Fruit fly (Drosophila melanogaster) whole organism, wandering third instar larva: ENCODE data around the gene orb2.

ENCODE experiments used
- CG9705 ChIP-seq: fragments of 200-800 bp; sonication (Bioruptor generic); optimal IDR thresholded peaks from 2 replicates; lab custom pipeline; 2018; ENCODE audit warnings: missing biosample characterization, mild to moderate bottlenecking, missing genetic modification characterization
- CrebA ChIP-seq: fragments of 200-800 bp; sonication (Bioruptor generic); optimal IDR thresholded peaks from 2 replicates; lab custom pipeline; 2016; ENCODE audit warnings: missing biosample characterization, mild to moderate bottlenecking, missing genetic modification characterization, borderline replicate concordance
- Myc ChIP-seq: fragments of >200 bp; optimal IDR thresholded peaks from 2 replicates; lab custom pipeline; 2017
- OdsH ChIP-seq: fragments of 200-800 bp; sonication (Bioruptor generic); optimal IDR thresholded peaks from 2 replicates; lab custom pipeline; 2016; ENCODE audit warnings: missing biosample characterization, mild to moderate bottlenecking, missing genetic modification characterization
- Sp1 ChIP-seq: fragments of 200-800 bp; sonication (Bioruptor generic); optimal IDR thresholded peaks from 3 replicates; lab custom pipeline; 2019; ENCODE audit warnings: missing biosample characterization, mild to moderate bottlenecking, missing genetic modification characterization, moderate library complexity
- Vsx2 ChIP-seq: fragments of 200-300, 225-300 bp; sonication (Bioruptor generic); optimal IDR thresholded peaks from 2 replicates; lab custom pipeline; 2018; ENCODE audit warnings: missing biosample characterization, missing genetic modification characterization; ENCODE audit not compliant: partially characterized antibody
- fru ChIP-seq: fragments of 200-800 bp; sonication (Bioruptor generic); optimal IDR thresholded peaks from 3 replicates; lab custom pipeline; 2016; ENCODE audit warnings: missing biosample characterization, mild to moderate bottlenecking, missing genetic modification characterization
- pan ChIP-seq: fragments of >200 bp; optimal IDR thresholded peaks from 2 replicates; lab custom pipeline; 2017
- psq ChIP-seq: fragments of 200-800 bp; sonication (Bioruptor generic); optimal IDR thresholded peaks from 3 replicates; lab custom pipeline; 2017; ENCODE audit warnings: missing biosample characterization, mild to moderate bottlenecking, missing genetic modification characterization, moderate library complexity
- tai ChIP-seq: sonication (Bioruptor generic); optimal IDR thresholded peaks from 2 replicates; lab custom pipeline; 2016; ENCODE audit warnings: missing biosample characterization, missing genetic modification characterization

DNA sequence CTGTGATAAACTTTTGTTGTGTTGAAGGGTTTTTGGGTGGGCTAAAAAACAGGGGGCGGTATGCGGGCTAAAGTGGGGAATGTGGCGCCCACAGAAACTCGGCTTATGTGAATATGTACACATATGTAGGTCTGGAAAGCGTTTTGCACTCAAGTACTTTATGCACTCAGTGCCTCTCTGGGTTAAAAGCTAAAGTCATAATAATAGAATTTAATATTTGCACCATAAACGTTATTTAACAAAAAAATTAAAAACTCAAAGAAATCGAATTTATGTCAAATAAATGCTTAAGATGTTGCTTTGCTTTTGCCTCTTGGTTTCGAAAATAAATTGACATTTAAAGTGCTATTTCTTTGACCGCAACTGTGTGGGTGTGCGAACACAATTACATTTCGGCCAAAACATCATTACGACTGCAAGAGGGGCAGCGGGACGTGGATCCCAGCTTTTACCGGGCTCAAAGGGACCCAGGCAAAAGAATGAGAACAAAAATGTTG is 29.8 kb downstream of the orb2 start:
- TF ChIP-seq psq (GFP tag; lab: Kevin White, UChicago) = no peak
- no peak for TF ChIP-seq Sp1
- TF ChIP-seq Myc = no peak
- TF ChIP-seq OdsH (GFP tag; lab: Kevin White, UChicago) = no peak
- TF ChIP-seq CG9705 = no peak
- no peak for TF ChIP-seq CrebA (GFP tag; lab: Kevin White, UChicago)
- no peak for TF ChIP-seq Vsx2
- peak; percentile 4 for TF ChIP-seq fru (GFP tag; lab: Kevin White, UChicago)
- no peak for TF ChIP-seq tai (GFP tag; lab: Kevin White, UChicago)
- TF ChIP-seq pan (lab: Kevin White, UChicago) = no peak
